Fruit fly (Drosophila melanogaster): ENCODE data around the gene Mat89Ba.

The Mat89Ba gene

dm6 chr3R:16221359-16222299 lies 50.6 kb downstream of the Mat89Ba start (continued):
- TF ChIP-seq CG15601 (tag; optimal IDR thresholded peaks at IDR 0.05) (peak; percentile 91), Nf-YB (GFP tag; optimal IDR thresholded peaks at IDR 0.05) (peak; percentile 85), CG12219 (GFP tag; optimal IDR thresholded peaks at IDR 0.05) (peak; percentile 1), CG1233 (GFP tag; optimal IDR thresholded peaks at IDR 0.05) (peak; percentile 96), nom (GFP tag; optimal IDR thresholded peaks at IDR 0.05) (peak; percentile 66), Hsf (GFP tag; optimal IDR thresholded peaks at IDR 0.05) (peak; percentile 46), GATAe (GFP tag; conservative IDR thresholded peaks at IDR 0.05) (peak; percentile 23; the same call in 1 of the 2 replicates), grau (tag; optimal IDR thresholded peaks at IDR 0.05) (peak; percentile 88), sr (GFP tag; IDR thresholded peaks at IDR 0.05) (peak; percentile 15; the same call in 2 of the 3 replicates), fd102C (GFP tag; optimal IDR thresholded peaks at IDR 0.05) (no peak), CG15011 (GFP tag; optimal IDR thresholded peaks at IDR 0.05) (peak; percentile 55), CG17568 (GFP tag; optimal IDR thresholded peaks at IDR 0.05) (peak; percentile 43), CG14050 (GFP tag; IDR thresholded peaks at IDR 0.05) (peak; percentile 37), cad (GFP tag; optimal IDR thresholded peaks at IDR 0.05) (no peak), Xrp1 (GFP tag; IDR thresholded peaks at IDR 0.05) (peak; percentile 71), CG16815 (GFP tag; optimal IDR thresholded peaks at IDR 0.05) (peak; percentile 91), CG9797 (GFP tag; optimal IDR thresholded peaks at IDR 0.05) (peak; percentile 1), CG32532 (GFP tag; IDR thresholded peaks at IDR 0.05) (peak; percentile 44), CG3281 (GFP tag; optimal IDR thresholded peaks at IDR 0.05) (peak; percentile 93), C15 (GFP tag; IDR thresholded peaks at IDR 0.05) (0 out of 3 replicates have a peak, but pooled peaks have one; percentile 50), CG7271 (tag; optimal IDR thresholded peaks at IDR 0.05) (peak; percentile 63), Dek (tag; optimal IDR thresholded peaks at IDR 0.05) (peak; percentile 86), CrebB (tag; optimal IDR thresholded peaks at IDR 0.05) (no peak), CG12104 (GFP tag; optimal IDR thresholded peaks at IDR 0.05) (peak; percentile 93), Antp (GFP tag; optimal IDR thresholded peaks at IDR 0.05) (no peak), twi (tag; optimal IDR thresholded peaks at IDR 0.05) (peak; percentile 94), Oaz (GFP tag; IDR thresholded peaks at IDR 0.05) (peak; percentile 31), CG2712 (tag; optimal IDR thresholded peaks at IDR 0.05) (peak; percentile 95), jing (GFP tag; optimal IDR thresholded peaks at IDR 0.05) (peak; percentile 5), CG4617 (GFP tag; optimal IDR thresholded peaks at IDR 0.05; ENCODE audit: borderline replicate concordance) (peak; percentile 53), Aef1 (GFP tag; IDR thresholded peaks at IDR 0.05) (peak; percentile 94), CG4424 (GFP tag; optimal IDR thresholded peaks at IDR 0.05) (peak; percentile 96), fd96Cb (tag; optimal IDR thresholded peaks at IDR 0.05) (peak; percentile 93), CG10959 (GFP tag; IDR thresholded peaks at IDR 0.05) (no peak), CG12744 (GFP tag; optimal IDR thresholded peaks at IDR 0.05) (no peak), onecut (GFP tag; IDR thresholded peaks at IDR 0.05) (peak; percentile 92), CG1024 (GFP tag; IDR thresholded peaks at IDR 0.05) (peak; percentile 39; the same call in 1 of the 2 replicates), Ravus (GFP tag; IDR thresholded peaks at IDR 0.05) (peak; percentile 40), rib (GFP tag; IDR thresholded peaks at IDR 0.05) (no peak), B-H2 (GFP tag; optimal IDR thresholded peaks at IDR 0.05) (peak; percentile 53), br (optimal IDR thresholded peaks at IDR 0.05) (no peak), CG8388 (GFP tag; optimal IDR thresholded peaks at IDR 0.05) (peak; percentile 92), btn (GFP tag; optimal IDR thresholded peaks at IDR 0.05) (no peak), CG42726 (GFP tag; IDR thresholded peaks at IDR 0.05; ENCODE audit: partially characterized antibody) (no peak), CG16813 (GFP tag; IDR thresholded peaks at IDR 0.05; ENCODE audit: partially characterized antibody) (no peak), bab2 (GFP tag; optimal IDR thresholded peaks at IDR 0.05) (no peak), wdn (GFP tag; IDR thresholded peaks at IDR 0.05) (peak; percentile 43), CG17829 (tag; optimal IDR thresholded peaks at IDR 0.05) (peak; percentile 94), CG14965 (GFP tag; optimal IDR thresholded peaks at IDR 0.05; ENCODE audit: borderline replicate concordance) (no peak)
